Worm (Caenorhabditis elegans) whole organism, L1 larva: ENCODE results near the gene che-11.

ENCODE experiments used
- ama-1 ChIP-seq: fragments of 150-350 bp; optimal IDR thresholded peaks from 2 replicates; lab custom pipeline; 2014
- efl-1 ChIP-seq, 4 experiments: fragments of 150-350 bp; optimal IDR thresholded peaks in 3 of 4; peaks in 1 of 4; 1 replicate in 1 of 4; 2 replicates in 3 of 4; lab custom pipeline; 2014; ENCODE audit warnings: missing biosample characterization in 2 of 4, missing genetic modification characterization in 2 of 4, missing genetic modification reagents in 2 of 4
- fkh-10 ChIP-seq: sonication (generic microtip); optimal IDR thresholded peaks from 2 replicates; lab custom pipeline; 2017; ENCODE audit warnings: missing biosample characterization, missing genetic modification reagents, missing genetic modification characterization
- lsy-2 ChIP-seq, 2 experiments: fragments of 150-350 bp; optimal IDR thresholded peaks; 2 replicates each; lab custom pipeline; 2014; ENCODE audit warnings: missing biosample characterization in 2 of 2, missing genetic modification characterization in 2 of 2
- nhr-28 ChIP-seq: fragments of 150-350 bp; optimal IDR thresholded peaks from 2 replicates; lab custom pipeline; 2014; ENCODE audit warnings: missing biosample characterization, missing genetic modification characterization
- nhr-77 ChIP-seq: fragments of 150-350 bp; optimal IDR thresholded peaks from 2 replicates; lab custom pipeline; 2014; ENCODE audit warnings: missing biosample characterization, missing genetic modification characterization
- sox-4 ChIP-seq: sonication (generic microtip); optimal IDR thresholded peaks from 2 replicates; lab custom pipeline; 2016; ENCODE audit warnings: missing genetic modification characterization, missing compliant biosample characterization

DNA sequence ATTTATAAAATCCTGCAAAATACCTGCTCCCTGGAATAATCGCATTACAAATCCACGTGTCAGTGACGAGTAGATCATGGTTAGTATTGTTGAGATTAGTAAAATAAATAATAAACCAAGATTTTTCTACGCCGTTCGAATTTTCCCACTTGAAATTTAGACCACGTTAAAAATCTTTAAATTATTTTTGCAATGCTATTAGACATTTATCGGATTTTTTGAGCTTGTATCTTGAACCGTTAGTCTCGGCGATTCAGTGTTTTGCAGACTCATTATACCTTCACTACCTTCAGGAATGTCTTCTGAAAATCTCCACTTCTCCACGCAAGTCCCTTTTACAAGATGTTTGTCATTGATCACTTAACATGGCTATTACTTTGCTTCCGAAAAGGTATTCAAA, 11.7 kb upstream of the che-11 start, which contains the start of gene C27A7.5:
- TF ChIP-seq ama-1 (no peak), fkh-10 (GFP tag; lab: Kevin White, UChicago) (no peak), nhr-77 (tag; lab: Kevin White, UChicago) (no peak), lsy-2 (tag; optimal IDR thresholded peaks at IDR 0.05; lab: Kevin White, UChicago) (no peak), efl-1 (optimal IDR thresholded peaks at IDR 0.05; lab: Kevin White, UChicago) (no peak), efl-1 (GFP tag; optimal IDR thresholded peaks at IDR 0.05 in 1 of 2; lab: Kevin White, UChicago) (no peak), sox-4 (tag; lab: Kevin White, UChicago) (no peak), nhr-28 (tag; lab: Kevin White, UChicago) (no peak)
